Worm (Caenorhabditis elegans) whole organism, L1 larva: ENCODE data around the gene crp-1.
A peak's percentile ranks its signal among the peaks of the same experiment; 100 is the strongest.

Experiments used
- alr-1 ChIP-seq: fragments of 200-800 bp; sonication (Bioruptor generic); optimal IDR thresholded peaks from 2 replicates; lab custom pipeline; 2018; ENCODE audit warnings: borderline replicate concordance, mild to moderate bottlenecking, missing genetic modification characterization, missing compliant biosample characterization
- mdl-1 ChIP-seq, 2 experiments: fragments of 150-350 bp; optimal IDR thresholded peaks; 2 replicates each; lab custom pipeline; 2014 to 2017; ENCODE audit warnings: missing biosample characterization in 2 of 2, missing genetic modification characterization in 2 of 2, inconsistent platforms in 1 of 2
- mep-1 ChIP-seq: fragments of 150-350 bp; optimal IDR thresholded peaks from 2 replicates; lab custom pipeline; 2014; ENCODE audit warnings: missing biosample characterization, missing genetic modification characterization
- nhr-237 ChIP-seq: fragments of 150-350 bp; optimal IDR thresholded peaks from 2 replicates; lab custom pipeline; 2014; ENCODE audit warnings: missing biosample characterization, missing genetic modification characterization
- nhr-28 ChIP-seq: fragments of 150-350 bp; optimal IDR thresholded peaks from 2 replicates; lab custom pipeline; 2014; ENCODE audit warnings: missing biosample characterization, missing genetic modification characterization
- snpc-4 ChIP-seq: fragments of 150-350 bp; optimal IDR thresholded peaks from 2 replicates; lab custom pipeline; 2014; ENCODE audit warnings: missing biosample characterization, missing genetic modification characterization
- unc-130 ChIP-seq: fragments of 150-350 bp; optimal IDR thresholded peaks from 2 replicates; lab custom pipeline; 2017; ENCODE audit warnings: missing biosample characterization, missing genetic modification characterization, inconsistent platforms
- zag-1 ChIP-seq: fragments of 150-350 bp; optimal IDR thresholded peaks from 2 replicates; lab custom pipeline; 2014; ENCODE audit warnings: missing biosample characterization, missing genetic modification characterization
- zip-4 ChIP-seq: fragments of 200-800 bp; sonication (Bioruptor generic); optimal IDR thresholded peaks from 2 replicates; lab custom pipeline; 2018; ENCODE audit warnings: mild to moderate bottlenecking, missing genetic modification characterization, moderate library complexity, missing compliant biosample characterization

ce11 chrV:10466607-10467092, 11.7 kb upstream of the crp-1 start:
- TF ChIP-seq zag-1 (tag; lab: Kevin White, UChicago): peak; percentile 93
- TF ChIP-seq nhr-28 (tag; lab: Kevin White, UChicago): no peak
- TF ChIP-seq snpc-4 (tag; lab: Kevin White, UChicago): peak; percentile 60
- peak; percentile 74 for TF ChIP-seq unc-130 (tag; lab: Kevin White, UChicago)
- TF ChIP-seq mdl-1 (tag; optimal IDR thresholded peaks at IDR 0.05; lab: Kevin White, UChicago): peak; percentile 90 to 99
- no peak for TF ChIP-seq alr-1 (tag; lab: Kevin White, UChicago)
- peak; percentile 56 for TF ChIP-seq zip-4
- peak; percentile 95 for TF ChIP-seq mep-1
- TF ChIP-seq nhr-237 (tag; lab: Kevin White, UChicago): peak; percentile 96
